Worm (Caenorhabditis elegans) whole organism, L3 larva: Measurements from ENCODE around the gene sprr-2.

Source experiments
- aly-2 ChIP-seq: fragments of 150-350 bp; optimal IDR thresholded peaks from 2 replicates; lab custom pipeline; 2014; ENCODE audit warnings: missing biosample characterization, missing genetic modification characterization
- mdl-1 ChIP-seq: fragments of 150-350 bp; optimal IDR thresholded peaks from 2 replicates; lab custom pipeline; 2014; ENCODE audit warnings: missing biosample characterization, missing genetic modification characterization
- nhr-12 ChIP-seq: fragments of 150-350 bp; optimal IDR thresholded peaks from 2 replicates; lab custom pipeline; 2014; ENCODE audit warnings: missing biosample characterization, missing genetic modification characterization
- nhr-77 ChIP-seq: fragments of 150-350 bp; optimal IDR thresholded peaks from 2 replicates; lab custom pipeline; 2014; ENCODE audit warnings: missing biosample characterization, missing genetic modification characterization
- unc-62 ChIP-seq: fragments of 150-350 bp; sonication (generic microtip); optimal IDR thresholded peaks from 4 replicates; lab custom pipeline; 2014; ENCODE audit warnings: missing biosample characterization, missing genetic modification reagents, missing genetic modification characterization
- ztf-11 ChIP-seq: fragments of 150-350 bp; optimal IDR thresholded peaks from 2 replicates; lab custom pipeline; 2014; ENCODE audit warnings: missing biosample characterization, missing genetic modification characterization

DNA sequence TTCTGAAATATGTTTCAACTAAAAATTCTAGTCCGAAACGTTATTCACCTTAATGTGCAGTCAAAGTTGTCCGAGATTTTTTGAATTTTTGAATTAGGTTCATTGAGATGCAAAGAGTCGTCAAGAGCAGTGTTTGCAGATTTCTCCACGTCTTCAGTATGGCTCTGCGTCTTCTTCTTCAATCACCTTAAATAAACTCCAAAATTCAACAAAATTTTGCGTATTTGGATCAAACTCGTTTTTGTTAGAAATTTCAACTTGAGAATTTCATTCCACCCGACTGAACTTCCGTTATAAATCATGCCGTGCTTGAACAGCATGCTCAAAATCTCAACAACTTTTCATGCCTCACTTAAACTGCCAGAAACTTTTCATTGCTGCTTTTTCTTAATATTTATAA is 18.8 kb downstream of the sprr-2 start, which contains the start of gene T04C10.3:
- TF ChIP-seq nhr-77 (tag; lab: Kevin White, UChicago) (no peak), mdl-1 (no peak), aly-2 (tag; lab: Kevin White, UChicago) (no peak), ztf-11 (tag; lab: Kevin White, UChicago) (no peak), unc-62 (GFP tag; lab: Kevin White, UChicago) (no peak), nhr-12 (no peak)
